Worm (Caenorhabditis elegans) whole organism, late embryonic: ENCODE results near the gene F23D12.3.

Source experiments
- C38D4.7 ChIP-seq: fragments of 200-800 bp; sonication (Bioruptor generic); optimal IDR thresholded peaks from 2 replicates; lab custom pipeline; 2018; ENCODE audit warnings: mild to moderate bottlenecking, missing genetic modification characterization, moderate library complexity, missing compliant biosample characterization
- ahr-1 ChIP-seq: sonication (generic microtip); optimal IDR thresholded peaks from 2 replicates; lab custom pipeline; 2016; ENCODE audit warnings: missing genetic modification characterization, missing compliant biosample characterization
- ceh-22 ChIP-seq: sonication (generic microtip); optimal IDR thresholded peaks from 2 replicates; lab custom pipeline; 2017; ENCODE audit warnings: missing biosample characterization, missing genetic modification characterization
- ceh-9 ChIP-seq: sonication (generic microtip); optimal IDR thresholded peaks from 2 replicates; lab custom pipeline; 2016; ENCODE audit warnings: mild to moderate bottlenecking, missing genetic modification characterization, inconsistent platforms, missing compliant biosample characterization
- dve-1 ChIP-seq: sonication (generic microtip); optimal IDR thresholded peaks from 2 replicates; lab custom pipeline; 2017; ENCODE audit warnings: antibody characterized with exemption, mild to moderate bottlenecking, missing genetic modification characterization, missing compliant biosample characterization
- ets-4 ChIP-seq: sonication (generic microtip); optimal IDR thresholded peaks from 2 replicates; lab custom pipeline; 2016; ENCODE audit warnings: missing genetic modification characterization, missing compliant biosample characterization
- hlh-13 ChIP-seq: fragments of 200-800 bp; sonication (Bioruptor generic); optimal IDR thresholded peaks from 2 replicates; lab custom pipeline; 2018; ENCODE audit warnings: mild to moderate bottlenecking, missing genetic modification characterization, missing compliant biosample characterization
- lin-11 ChIP-seq: fragments of 200-800 bp; sonication (Bioruptor generic); optimal IDR thresholded peaks from 2 replicates; lab custom pipeline; 2018; ENCODE audit warnings: mild to moderate bottlenecking, missing genetic modification characterization, missing compliant biosample characterization
- nhr-11 ChIP-seq: fragments of 150-350 bp; optimal IDR thresholded peaks from 2 replicates; lab custom pipeline; 2014; ENCODE audit warnings: missing biosample characterization, missing genetic modification characterization
- pha-4 ChIP-seq: fragments of 150-350 bp; optimal IDR thresholded peaks from 2 replicates; lab custom pipeline; 2018; ENCODE audit warnings: missing biosample characterization, missing genetic modification reagents, missing genetic modification characterization

- TF ChIP-seq ceh-9 (tag; lab: Kevin White, UChicago) (no peak), pha-4 (tag; lab: Kevin White, UChicago) (no peak), C38D4.7 (GFP tag; lab: Kevin White, UChicago) (no peak), lin-11 (tag; lab: Kevin White, UChicago) (no peak), ceh-22 (no peak), nhr-11 (tag; lab: Kevin White, UChicago) (no peak), ahr-1 (tag; lab: Kevin White, UChicago) (no peak), hlh-13 (no peak), ets-4 (tag; lab: Kevin White, UChicago) (no peak), dve-1 (tag; lab: Kevin White, UChicago) (no peak)
Observed at ce11 chrX:14487333-14487732, 44.9 kb downstream of the F23D12.3 start.
